Worm (Caenorhabditis elegans): ENCODE data around the gene F32D8.3.
"Not testable (repeated sequence)": the region's sequence is repeated elsewhere in the genome, so short reads cannot be mapped to it uniquely, and the experiment has no call there.

DNA sequence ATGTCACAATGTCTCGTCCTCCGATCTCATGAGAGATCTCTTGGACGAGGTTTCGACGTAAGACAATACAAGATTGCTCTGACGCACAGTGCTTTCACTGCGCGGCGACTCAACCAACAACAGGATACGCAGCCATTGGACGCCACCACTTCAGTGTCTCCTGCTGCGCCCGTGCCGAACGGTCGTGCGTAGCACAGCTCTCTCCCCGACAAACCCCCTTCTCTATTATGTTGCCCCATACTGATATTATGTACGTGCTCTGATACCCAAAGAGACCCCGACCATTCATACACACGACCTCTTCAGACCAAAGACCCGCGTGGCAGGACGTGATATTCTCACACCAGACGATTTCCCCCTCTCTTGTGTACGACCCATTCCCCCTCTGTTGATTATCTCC is 20.3 kb upstream of the F32D8.3 start:
- not testable (repeated sequence) for TF ChIP-seq aly-2 (tag; optimal IDR thresholded peaks at IDR 0.05); R02D3.7 (tag; optimal IDR thresholded peaks at IDR 0.05); lin-13 (GFP tag; optimal IDR thresholded peaks at IDR 0.05)
